Worm (Caenorhabditis elegans) whole organism, young adult: ENCODE measurements around the gene srw-60.

Source experiments
- B0035.1 ChIP-seq: sonication (generic microtip); optimal IDR thresholded peaks from 2 replicates; lab custom pipeline; 2016; ENCODE audit warnings: missing genetic modification characterization, mild to moderate bottlenecking, missing compliant biosample characterization, missing genotype, missing genetic modification reagents
- B0261.1 ChIP-seq: sonication (generic microtip); optimal IDR thresholded peaks from 2 replicates; lab custom pipeline; 2016; ENCODE audit warnings: mild to moderate bottlenecking, missing genetic modification characterization, moderate library complexity, missing compliant biosample characterization
- F22D6.2 ChIP-seq: sonication (generic microtip); optimal IDR thresholded peaks from 2 replicates; lab custom pipeline; 2016; ENCODE audit warnings: mild to moderate bottlenecking, missing genetic modification characterization, missing compliant biosample characterization
- F33H1.4 ChIP-seq: fragments of 200-800 bp; sonication (Bioruptor generic); IDR thresholded peaks from 2 replicates; pipeline ENCODE4 v1.3.6; 2022; ENCODE audit warnings: missing genetic modification reagents, missing genetic modification characterization, missing compliant biosample characterization
- F37B4.10 ChIP-seq: fragments of 200-800 bp; sonication (Bioruptor generic); IDR thresholded peaks from 2 replicates; pipeline ENCODE4 v1.3.6; 2022; ENCODE audit warnings: missing genetic modification characterization, missing compliant biosample characterization
- F39B2.1 ChIP-seq: fragments of 200-800 bp; sonication (Bioruptor generic); IDR thresholded peaks from 2 replicates; pipeline ENCODE4 v1.3.6; 2022; ENCODE audit warnings: missing genetic modification reagents, missing genetic modification characterization, missing compliant biosample characterization
- F52B5.7 ChIP-seq: sonication (generic microtip); optimal IDR thresholded peaks from 2 replicates; lab custom pipeline; 2016; ENCODE audit warnings: mild to moderate bottlenecking, missing genetic modification characterization, missing compliant biosample characterization
- F55B11.4 ChIP-seq: sonication (generic microtip); optimal IDR thresholded peaks from 2 replicates; lab custom pipeline; 2016; ENCODE audit warnings: missing compliant biosample characterization, missing genetic modification characterization, borderline replicate concordance; ENCODE audit not compliant: insufficient read depth
- F57A8.1 ChIP-seq: fragments of 200-800 bp; sonication (Bioruptor generic); optimal IDR thresholded peaks from 2 replicates; lab custom pipeline; 2018; ENCODE audit warnings: mild to moderate bottlenecking, missing genetic modification characterization, moderate library complexity, missing compliant biosample characterization
- F57C9.4 ChIP-seq: sonication (generic microtip); optimal IDR thresholded peaks from 2 replicates; lab custom pipeline; 2017; ENCODE audit warnings: mild to moderate bottlenecking, missing genetic modification characterization, missing compliant biosample characterization
- K12H6.12 ChIP-seq: fragments of 200-800 bp; sonication (Bioruptor generic); optimal IDR thresholded peaks from 2 replicates; lab custom pipeline; 2018; ENCODE audit warnings: mild to moderate bottlenecking, missing genetic modification characterization, missing compliant biosample characterization
- Y79H2A.3 ChIP-seq: fragments of 200-800 bp; sonication (Bioruptor generic); conservative IDR thresholded peaks from 2 replicates; pipeline ENCODE4 v1.3.6; 2022; ENCODE audit warnings: missing genetic modification reagents, missing genetic modification characterization, missing compliant biosample characterization
- Y95B8A.8 ChIP-seq: fragments of 200-800 bp; sonication (Bioruptor generic); IDR thresholded peaks from 2 replicates; pipeline ENCODE4 v1.3.6; 2022; ENCODE audit warnings: missing genetic modification reagents, missing genetic modification characterization, missing compliant biosample characterization
- ama-1 ChIP-seq, 3 experiments: fragments of 150-350 bp in 1 of 3; sonication (generic microtip) in 2 of 3; optimal IDR thresholded peaks; 2 replicates each; lab custom pipeline; 2014 to 2018; ENCODE audit warnings: missing biosample characterization in 2 of 3, missing genetic modification characterization in 2 of 3, missing genetic modification reagents in 2 of 3
- atf-7 ChIP-seq: sonication (generic microtip); optimal IDR thresholded peaks from 2 replicates; lab custom pipeline; 2017; ENCODE audit warnings: mild to moderate bottlenecking, missing genetic modification characterization, missing compliant biosample characterization
- attf-3 ChIP-seq: fragments of 200-800 bp; sonication (Bioruptor generic); conservative IDR thresholded peaks from 2 replicates; pipeline ENCODE4 v1.3.6; 2022; ENCODE audit warnings: missing genetic modification reagents, missing genetic modification characterization, missing compliant biosample characterization
- attf-6 ChIP-seq: fragments of 200-800 bp; sonication (Bioruptor generic); IDR thresholded peaks from 2 replicates; pipeline ENCODE4 v1.3.6; 2022; ENCODE audit warnings: missing genetic modification reagents, missing genetic modification characterization, missing compliant biosample characterization
- ccch-3 ChIP-seq: fragments of 200-800 bp; sonication (Bioruptor generic); optimal IDR thresholded peaks from 2 replicates; lab custom pipeline; 2018; ENCODE audit warnings: mild to moderate bottlenecking, missing genetic modification characterization, missing compliant biosample characterization
- ceh-100 ChIP-seq: fragments of 200-800 bp; sonication (Bioruptor generic); IDR thresholded peaks from 2 replicates; pipeline ENCODE4 v1.3.6; 2022; ENCODE audit warnings: missing genetic modification reagents, missing genetic modification characterization, missing compliant biosample characterization
- ceh-40 ChIP-seq: fragments of 200-800 bp; sonication (Bioruptor generic); IDR thresholded peaks from 2 replicates; pipeline ENCODE4 v1.3.6; 2022; ENCODE audit warnings: missing genetic modification characterization, missing compliant biosample characterization
- dox-1 ChIP-seq: fragments of 200-800 bp; sonication (Bioruptor generic); IDR thresholded peaks from 2 replicates; pipeline ENCODE4 v1.3.6; 2022; ENCODE audit warnings: missing genetic modification reagents, missing genetic modification characterization, missing compliant biosample characterization
- dpff-1 ChIP-seq: sonication (generic microtip); optimal IDR thresholded peaks from 2 replicates; lab custom pipeline; 2017; ENCODE audit warnings: mild to moderate bottlenecking, missing genetic modification characterization, missing compliant biosample characterization
- dpl-1 ChIP-seq: fragments of 150-350 bp; optimal IDR thresholded peaks from 2 replicates; lab custom pipeline; 2014; ENCODE audit warnings: missing biosample characterization, missing genetic modification reagents, missing genetic modification characterization
- egl-18 ChIP-seq: fragments of 200-800 bp; sonication (Bioruptor generic); IDR thresholded peaks from 2 replicates; pipeline ENCODE4 v1.3.6; 2022; ENCODE audit warnings: missing genetic modification reagents, missing genetic modification characterization, missing compliant biosample characterization
- hlh-12 ChIP-seq: sonication (generic microtip); optimal IDR thresholded peaks from 2 replicates; lab custom pipeline; 2016; ENCODE audit warnings: missing genetic modification characterization, missing compliant biosample characterization
- hlh-26 ChIP-seq: fragments of 200-800 bp; sonication (Bioruptor generic); conservative IDR thresholded peaks from 2 replicates; pipeline ENCODE4 v1.3.6; 2022; ENCODE audit warnings: missing genetic modification reagents, missing genetic modification characterization, missing compliant biosample characterization
- hmg-1.2 ChIP-seq: fragments of 200-800 bp; sonication (Bioruptor generic); IDR thresholded peaks from 2 replicates; pipeline ENCODE4 v1.3.6; 2022; ENCODE audit warnings: missing genetic modification reagents, missing genetic modification characterization, missing compliant biosample characterization
- hrde-1 ChIP-seq: sonication (generic microtip); optimal IDR thresholded peaks from 2 replicates; lab custom pipeline; 2016; ENCODE audit warnings: missing genetic modification characterization, mild to moderate bottlenecking, missing compliant biosample characterization, moderate library complexity, missing genotype, missing genetic modification reagents, borderline replicate concordance
- hsf-1 ChIP-seq: fragments of 200-800 bp; sonication (Bioruptor generic); IDR thresholded peaks from 2 replicates; pipeline ENCODE4 v1.3.6; 2022; ENCODE audit warnings: missing genetic modification reagents, missing genetic modification characterization, missing compliant biosample characterization
- lin-35 ChIP-seq, 3 experiments: fragments of 150-350 bp in 2 of 3; sonication (generic microtip) in 1 of 3; optimal IDR thresholded peaks; 2 replicates each; lab custom pipeline; 2014 to 2018; ENCODE audit warnings: missing biosample characterization in 3 of 3, missing genetic modification characterization in 3 of 3, missing genetic modification reagents in 3 of 3
- lsl-1 ChIP-seq: fragments of 200-800 bp; sonication (Bioruptor generic); optimal IDR thresholded peaks from 2 replicates; lab custom pipeline; 2018; ENCODE audit warnings: mild to moderate bottlenecking, missing genetic modification characterization, moderate library complexity, missing compliant biosample characterization
- lsy-27 ChIP-seq: sonication (generic microtip); optimal IDR thresholded peaks from 2 replicates; lab custom pipeline; 2017; ENCODE audit warnings: missing genetic modification characterization, mild to moderate bottlenecking, missing compliant biosample characterization, antibody characterized with exemption, missing genotype, borderline replicate concordance; ENCODE audit not compliant: insufficient read depth
- mel-28 ChIP-seq: sonication (generic microtip); optimal IDR thresholded peaks from 2 replicates; lab custom pipeline; 2016; ENCODE audit warnings: borderline replicate concordance, mild to moderate bottlenecking, missing genetic modification characterization, missing compliant biosample characterization
- nhr-27 ChIP-seq: fragments of 200-800 bp; sonication (Bioruptor generic); optimal IDR thresholded peaks from 2 replicates; lab custom pipeline; 2018; ENCODE audit warnings: mild to moderate bottlenecking, missing genetic modification characterization, moderate library complexity, missing compliant biosample characterization
- nhr-90 ChIP-seq: sonication (generic microtip); optimal IDR thresholded peaks from 2 replicates; lab custom pipeline; 2016; ENCODE audit warnings: missing genotype, mild to moderate bottlenecking, missing genetic modification characterization, missing compliant biosample characterization
- rcor-1 ChIP-seq: fragments of 200-800 bp; sonication (Bioruptor generic); IDR thresholded peaks from 2 replicates; pipeline ENCODE4 v1.3.6; 2022; ENCODE audit warnings: missing genetic modification reagents, missing genetic modification characterization, missing compliant biosample characterization
- repo-1 ChIP-seq: sonication (generic microtip); optimal IDR thresholded peaks from 2 replicates; lab custom pipeline; 2017; ENCODE audit warnings: mild to moderate bottlenecking, missing genetic modification characterization, missing compliant biosample characterization
- rpc-1 ChIP-seq, 2 experiments: fragments of 150-350 bp in 1 of 2; sonication (generic microtip) in 1 of 2; optimal IDR thresholded peaks; 2 replicates each; lab custom pipeline; 2014 to 2018; ENCODE audit warnings: missing biosample characterization in 1 of 2, missing genetic modification characterization in 1 of 2, missing genetic modification reagents in 1 of 2, missing genotype in 1 of 2
- sdz-38 ChIP-seq: sonication (generic microtip); optimal IDR thresholded peaks from 2 replicates; lab custom pipeline; 2016; ENCODE audit warnings: missing genotype, missing genetic modification characterization, missing compliant biosample characterization
- snpc-1.3 ChIP-seq: sonication (generic microtip); optimal IDR thresholded peaks from 2 replicates; lab custom pipeline; 2017; ENCODE audit warnings: missing genetic modification characterization, mild to moderate bottlenecking, missing compliant biosample characterization, antibody characterized with exemption, moderate library complexity, missing genotype, missing genetic modification reagents; ENCODE audit not compliant: insufficient read depth
- somi-1 ChIP-seq: fragments of 200-800 bp; sonication (Bioruptor generic); optimal IDR thresholded peaks from 2 replicates; lab custom pipeline; 2018; ENCODE audit warnings: mild to moderate bottlenecking, missing genetic modification characterization, missing compliant biosample characterization
- tbp1 ChIP-seq: fragments of 200-800 bp; sonication (Bioruptor generic); optimal IDR thresholded peaks from 2 replicates; lab custom pipeline; 2018; ENCODE audit warnings: mild to moderate bottlenecking, missing genetic modification characterization, missing compliant biosample characterization
- tlf-1 ChIP-seq: fragments of 200-800 bp; sonication (Bioruptor generic); optimal IDR thresholded peaks from 2 replicates; lab custom pipeline; 2018; ENCODE audit warnings: mild to moderate bottlenecking, missing genetic modification characterization, missing compliant biosample characterization
- zim-3 ChIP-seq: sonication (generic microtip); optimal IDR thresholded peaks from 2 replicates; lab custom pipeline; 2017; ENCODE audit warnings: mild to moderate bottlenecking, missing genetic modification characterization, moderate library complexity, missing compliant biosample characterization
- ztf-18 ChIP-seq: sonication (generic microtip); optimal IDR thresholded peaks from 2 replicates; lab custom pipeline; 2016; ENCODE audit warnings: missing genotype, mild to moderate bottlenecking, missing genetic modification characterization, missing compliant biosample characterization
- ztf-22 ChIP-seq: fragments of 200-800 bp; sonication (Bioruptor generic); optimal IDR thresholded peaks from 2 replicates; lab custom pipeline; 2018; ENCODE audit warnings: mild to moderate bottlenecking, missing genetic modification characterization, moderate library complexity, missing compliant biosample characterization
- ztf-26 ChIP-seq: sonication (generic microtip); optimal IDR thresholded peaks from 2 replicates; lab custom pipeline; 2017; ENCODE audit warnings: missing genetic modification characterization, missing compliant biosample characterization

Gene srw-60

DNA sequence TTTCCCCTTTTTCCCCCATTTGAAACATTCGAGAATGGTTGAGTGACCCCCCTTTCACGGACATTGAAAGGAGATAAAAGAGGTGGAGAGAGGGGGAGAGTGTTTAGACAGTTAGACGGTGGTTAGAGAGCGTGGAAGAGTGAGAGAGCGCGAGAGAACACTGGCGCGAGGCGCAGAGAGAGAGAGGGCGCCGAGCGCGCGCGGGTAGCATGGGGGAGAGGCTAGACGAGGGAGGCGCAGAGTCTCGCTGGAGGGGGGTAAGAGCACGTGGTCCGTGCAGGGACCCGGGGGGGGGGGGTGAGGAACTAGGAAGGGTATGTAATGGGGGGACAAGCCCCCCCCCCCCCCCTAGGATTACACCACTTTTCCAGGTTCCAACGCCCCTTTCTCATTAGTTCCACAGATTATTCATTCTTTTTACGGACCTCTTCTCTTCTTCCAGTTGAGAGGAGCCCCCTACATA, 15.6 kb downstream of the srw-60 start (continued):
- peak; percentile 46 for TF ChIP-seq F22D6.2 (tag; lab: Kevin White, UChicago)
- TF ChIP-seq F57C9.4 (tag; lab: Kevin White, UChicago): peak; percentile 73
- peak; percentile 94 for TF ChIP-seq ztf-22
- no peak for TF ChIP-seq hlh-26 (GFP tag; lab: Robert Waterston, UW)
- no peak for TF ChIP-seq ceh-40
- peak; percentile 49; the same call in 1 of the 2 replicates for TF ChIP-seq attf-6
- TF ChIP-seq egl-18 (GFP tag; lab: Robert Waterston, UW): peak; percentile 91
- peak; percentile 96 for TF ChIP-seq somi-1
- TF ChIP-seq hlh-12 (tag; lab: Kevin White, UChicago): no peak
- peak; percentile 98 for TF ChIP-seq atf-7 (tag; lab: Kevin White, UChicago)
- peak; percentile 91 for TF ChIP-seq repo-1 (tag; lab: Kevin White, UChicago)
- peak; percentile 54 for TF ChIP-seq zim-3 (tag; lab: Kevin White, UChicago)
- TF ChIP-seq snpc-1.3: no peak
- TF ChIP-seq lin-35 (GFP tag; optimal IDR thresholded peaks at IDR 0.05; lab: Kevin White, UChicago): peak in 1 of 3 experiments; percentile 83
- TF ChIP-seq B0261.1 (tag; lab: Kevin White, UChicago): peak; percentile 24
- TF ChIP-seq K12H6.12 (tag; lab: Kevin White, UChicago): peak; percentile 93
- no peak for TF ChIP-seq ccch-3 (GFP tag; lab: Kevin White, UChicago)
- TF ChIP-seq F52B5.7 (tag; lab: Kevin White, UChicago): peak; percentile 81
- TF ChIP-seq F33H1.4 (GFP tag; lab: Robert Waterston, UW): no peak; the same call in 1 of the 2 replicates
- TF ChIP-seq sdz-38 (tag; lab: Kevin White, UChicago): no peak
- TF ChIP-seq lsl-1 (GFP tag; lab: Kevin White, UChicago): no peak
- TF ChIP-seq hmg-1.2: peak; percentile 99
- TF ChIP-seq nhr-27 (tag; lab: Kevin White, UChicago): no peak
- TF ChIP-seq tlf-1 (GFP tag; lab: Kevin White, UChicago): peak; percentile 75
- no peak for TF ChIP-seq rpc-1 (optimal IDR thresholded peaks at IDR 0.05; lab: Kevin White, UChicago)
- no peak for TF ChIP-seq rpc-1 (tag; optimal IDR thresholded peaks at IDR 0.05; lab: Kevin White, UChicago)
- peak; percentile 87 for TF ChIP-seq dpff-1 (tag; lab: Kevin White, UChicago)
- TF ChIP-seq hrde-1: no peak
- TF ChIP-seq rcor-1 (GFP tag; lab: Robert Waterston, UW): peak; percentile 62; the same call in 1 of the 2 replicates
- peak; percentile 97 for TF ChIP-seq ztf-26 (tag; lab: Kevin White, UChicago)
- TF ChIP-seq nhr-90 (tag; lab: Kevin White, UChicago): no peak
- TF ChIP-seq Y79H2A.3: no peak
- no peak for TF ChIP-seq ztf-18 (tag; lab: Kevin White, UChicago)
- no peak for TF ChIP-seq F57A8.1 (GFP tag; lab: Kevin White, UChicago)
- TF ChIP-seq dox-1: peak; percentile 91
- TF ChIP-seq F55B11.4: no peak
- no peak for TF ChIP-seq F39B2.1 (GFP tag; lab: Robert Waterston, UW)
- TF ChIP-seq ama-1 (optimal IDR thresholded peaks at IDR 0.05; lab: Kevin White, UChicago): no peak
- no peak for TF ChIP-seq ama-1 (GFP tag; optimal IDR thresholded peaks at IDR 0.05; lab: Kevin White, UChicago)
- no peak for TF ChIP-seq B0035.1 (tag; lab: Kevin White, UChicago)
- peak; percentile 1 for TF ChIP-seq dpl-1
- TF ChIP-seq hsf-1 (GFP tag; lab: Robert Waterston, UW): peak; percentile 83
- TF ChIP-seq Y95B8A.8: peak; percentile 85
- TF ChIP-seq mel-28: peak; percentile 36
- no peak for TF ChIP-seq lsy-27 (tag; lab: Kevin White, UChicago)
- TF ChIP-seq tbp1 (GFP tag; lab: Kevin White, UChicago): peak; percentile 65
- 0 out of 2 replicates have a peak, but pooled peaks have one; percentile 27 for TF ChIP-seq F37B4.10
- peak; percentile 86 for TF ChIP-seq ceh-100 (GFP tag; lab: Robert Waterston, UW)
- TF ChIP-seq attf-3 (GFP tag; lab: Robert Waterston, UW): 0 out of 2 replicates have a peak, but pooled peaks have one; percentile 30
